Worm (Caenorhabditis elegans): Measurements from ENCODE around the gene malt-1.

Gene malt-1

ce11 chrII:6943299-6944051, 7.6 kb downstream of the malt-1 start (continued):
- TF ChIP-seq mes-2 (tag; optimal IDR thresholded peaks at IDR 0.05; ENCODE audit: poor library complexity, severe bottlenecking) (peak; percentile 37), zfp-2 (tag; optimal IDR thresholded peaks at IDR 0.05) (no peak), D1046.2 (GFP tag; IDR thresholded peaks at IDR 0.05) (no peak), nhr-77 (tag; optimal IDR thresholded peaks at IDR 0.05) (peak; percentile 43), pqm-1 (tag; optimal IDR thresholded peaks at IDR 0.05) (peak; percentile 63), daf-8 (GFP tag; IDR thresholded peaks at IDR 0.05) (no peak), sdz-12 (GFP tag; optimal IDR thresholded peaks at IDR 0.05) (no peak), fkh-10 (GFP tag; optimal IDR thresholded peaks at IDR 0.05) (no peak), F10B5.3 (tag; optimal IDR thresholded peaks at IDR 0.05) (no peak), Y75B8A.6 (GFP tag; IDR thresholded peaks at IDR 0.05) (no peak), lin-1 (GFP tag; IDR thresholded peaks at IDR 0.05) (no peak), lin-38 (GFP tag; IDR thresholded peaks at IDR 0.05) (no peak), ces-1 (GFP tag; optimal IDR thresholded peaks at IDR 0.05) (no peak), ceh-44 (GFP tag; IDR thresholded peaks at IDR 0.05) (0 out of 2 replicates have a peak, but pooled peaks have one; percentile 14), aha-1 (tag) (peak; percentile 89), snpc-1.2 (GFP tag; IDR thresholded peaks at IDR 0.05) (no peak), nhr-41 (GFP tag; IDR thresholded peaks at IDR 0.05) (no peak), T26A8.4 (GFP tag; IDR thresholded peaks at IDR 0.05) (no peak), nhr-48 (tag; optimal IDR thresholded peaks at IDR 0.05) (no peak), snpc-4 (tag; optimal IDR thresholded peaks at IDR 0.05) (no peak), lin-13 (GFP tag; optimal IDR thresholded peaks at IDR 0.05) (no peak), lim-7 (GFP tag; IDR thresholded peaks at IDR 0.05) (no peak), nhr-25 (tag; optimal IDR thresholded peaks at IDR 0.05; ENCODE audit: borderline replicate concordance, insufficient read depth) (no peak), unc-130 (GFP tag; optimal IDR thresholded peaks at IDR 0.05) (no peak), F49E8.2 (tag; optimal IDR thresholded peaks at IDR 0.05; ENCODE audit: borderline replicate concordance) (no peak), mxl-2 (GFP tag; conservative IDR thresholded peaks at IDR 0.05) (no peak), nhr-111 (GFP tag; optimal IDR thresholded peaks at IDR 0.05) (no peak), mxl-3 (GFP tag; optimal IDR thresholded peaks at IDR 0.05) (no peak), hlh-30 (tag; optimal IDR thresholded peaks at IDR 0.05; ENCODE audit: insufficient read depth) (no peak), dve-1 (tag; optimal IDR thresholded peaks at IDR 0.05; ENCODE audit: insufficient read depth) (peak; percentile 18), hif-1 (tag; optimal IDR thresholded peaks at IDR 0.05) (peak in 1 of 2 experiments; percentile 31), arid-1 (GFP tag; conservative IDR thresholded peaks at IDR 0.05) (no peak), ceh-62 (tag; optimal IDR thresholded peaks at IDR 0.05) (no peak), set-16 (GFP tag; IDR thresholded peaks at IDR 0.05) (peak; percentile 97), rbr-2 (tag; optimal IDR thresholded peaks at IDR 0.05) (peak; percentile 61), zip-11 (GFP tag; IDR thresholded peaks at IDR 0.05) (no peak), saeg-2 (GFP tag; IDR thresholded peaks at IDR 0.05) (no peak), dmd-6 (GFP tag; IDR thresholded peaks at IDR 0.05) (peak; percentile 29), attf-4 (tag; optimal IDR thresholded peaks at IDR 0.05) (no peak), vab-7 (GFP tag; IDR thresholded peaks at IDR 0.05) (0 out of 2 replicates have a peak, but pooled peaks have one; percentile 37), F44E2.7 (GFP tag; IDR thresholded peaks at IDR 0.05) (no peak), madf-9 (GFP tag; conservative IDR thresholded peaks at IDR 0.05) (no peak), lir-3 (tag; optimal IDR thresholded peaks at IDR 0.05) (no peak), unc-62 (GFP tag; optimal IDR thresholded peaks at IDR 0.05 in 1 of 2) (peak in 1 of 2 experiments; percentile 33), unc-62 (tag; optimal IDR thresholded peaks at IDR 0.05) (no peak), ceh-32 (tag; optimal IDR thresholded peaks at IDR 0.05; ENCODE audit: poor library complexity) (no peak), Y5F2A.4 (GFP tag; optimal IDR thresholded peaks at IDR 0.05) (no peak), fos-1 (tag; optimal IDR thresholded peaks at IDR 0.05) (no peak), F37D6.2 (tag; optimal IDR thresholded peaks at IDR 0.05) (peak; percentile 51), hlh-11 (tag; optimal IDR thresholded peaks at IDR 0.05) (peak; percentile 30)

Data from whole organism, L4 larva.